Fruit fly (Drosophila melanogaster) whole organism, embryonic: ENCODE results near the gene ida.

Source experiments
- Bgb ChIP-seq: fragments of 200-800 bp; sonication (Bioruptor generic); IDR thresholded peaks from 2 replicates; pipeline ENCODE4 v1.3.6; 2022; ENCODE audit warnings: missing biosample characterization, missing genetic modification characterization; ENCODE audit not compliant: partially characterized antibody
- BtbVII ChIP-seq: fragments of 200-800 bp; sonication (Bioruptor generic); optimal IDR thresholded peaks from 3 replicates; lab custom pipeline; 2017; ENCODE audit warnings: missing biosample characterization, mild to moderate bottlenecking, missing genetic modification characterization
- C15 ChIP-seq: fragments of 200-800 bp; sonication (Bioruptor generic); IDR thresholded peaks from 3 replicates; pipeline ENCODE4 v1.3.6; 2022; ENCODE audit warnings: missing biosample characterization, missing genetic modification characterization
- CG11560 ChIP-seq: fragments of 200-800 bp; sonication (Bioruptor generic); IDR thresholded peaks from 3 replicates; pipeline ENCODE4 v1.3.6; 2022; ENCODE audit warnings: missing biosample characterization, missing genetic modification characterization
- CG12942 ChIP-seq: fragments of 200-800 bp; sonication (Bioruptor generic); optimal IDR thresholded peaks from 3 replicates; lab custom pipeline; 2016; ENCODE audit warnings: missing biosample characterization, missing genetic modification characterization
- CG14441 ChIP-seq: fragments of 200-800 bp; sonication (Bioruptor generic); IDR thresholded peaks from 2 replicates; pipeline ENCODE4 v1.3.6; 2022; ENCODE audit warnings: missing biosample characterization, missing genetic modification characterization
- CG15479 ChIP-seq: fragments of 200-800 bp; sonication (Bioruptor generic); optimal IDR thresholded peaks from 3 replicates; lab custom pipeline; 2019; ENCODE audit warnings: missing biosample characterization, mild to moderate bottlenecking, missing genetic modification characterization, moderate library complexity
- CG2712 ChIP-seq: fragments of 200-800 bp; optimal IDR thresholded peaks from 3 replicates; lab custom pipeline; 2019; ENCODE audit warnings: missing biosample characterization, mild to moderate bottlenecking, missing genetic modification characterization, moderate library complexity
- CG31388 ChIP-seq: fragments of 200-800 bp; sonication (Bioruptor generic); optimal IDR thresholded peaks from 2 replicates; lab custom pipeline; 2016; ENCODE audit warnings: missing biosample characterization, missing genetic modification characterization
- CG32767 ChIP-seq: fragments of 200-800 bp; sonication (Bioruptor generic); IDR thresholded peaks from 2 replicates; pipeline ENCODE4 v1.3.6; 2022; ENCODE audit warnings: missing biosample characterization, missing genetic modification characterization
- CG3281 ChIP-seq: fragments of 200-800 bp; sonication (Bioruptor generic); optimal IDR thresholded peaks from 3 replicates; lab custom pipeline; 2017; ENCODE audit warnings: missing biosample characterization, mild to moderate bottlenecking, missing genetic modification characterization
- CG33213 ChIP-seq: fragments of 200-800 bp; sonication (Bioruptor generic); optimal IDR thresholded peaks from 3 replicates; lab custom pipeline; 2016; ENCODE audit warnings: missing biosample characterization, missing genetic modification characterization
- CG6689 ChIP-seq: fragments of 200-800 bp; sonication (Bioruptor generic); IDR thresholded peaks from 2 replicates; pipeline ENCODE4 v1.3.6; 2022; ENCODE audit warnings: missing biosample characterization, missing genetic modification characterization
- CG6854 ChIP-seq: fragments of 200-800 bp; sonication (Bioruptor generic); optimal IDR thresholded peaks from 3 replicates; lab custom pipeline; 2017; ENCODE audit warnings: missing biosample characterization, mild to moderate bottlenecking, missing genetic modification characterization
- CG7839 ChIP-seq: fragments of 200-800 bp; sonication (Bioruptor generic); optimal IDR thresholded peaks from 3 replicates; lab custom pipeline; 2018; ENCODE audit warnings: missing biosample characterization, mild to moderate bottlenecking, missing genetic modification characterization, moderate library complexity
- Dll ChIP-seq: fragments of 200-800 bp; sonication (Bioruptor generic); IDR thresholded peaks from 4 replicates; pipeline ENCODE4 v1.3.6; 2022; ENCODE audit warnings: missing biosample characterization, missing genetic modification characterization; ENCODE audit not compliant: partially characterized antibody
- Fer3 ChIP-seq: fragments of 200-800 bp; sonication (Bioruptor generic); optimal IDR thresholded peaks from 2 replicates; lab custom pipeline; 2018; ENCODE audit warnings: missing biosample characterization, mild to moderate bottlenecking, missing genetic modification characterization, moderate library complexity
- Gsc ChIP-seq: fragments of 200-800 bp; sonication (Bioruptor generic); IDR thresholded peaks from 2 replicates; pipeline ENCODE4 v1.3.6; 2022; ENCODE audit warnings: missing biosample characterization, missing genetic modification characterization
- Hsf ChIP-seq: fragments of 200-800 bp; sonication (Bioruptor generic); optimal IDR thresholded peaks from 3 replicates; lab custom pipeline; 2016; ENCODE audit warnings: missing biosample characterization, missing genetic modification characterization
- NC2α ChIP-seq: fragments of 200-800 bp; sonication (Bioruptor generic); optimal IDR thresholded peaks from 2 replicates; lab custom pipeline; 2016; ENCODE audit warnings: missing biosample characterization, missing genetic modification characterization
- NC2β ChIP-seq: fragments of 200-800 bp; sonication (Bioruptor generic); optimal IDR thresholded peaks from 2 replicates; lab custom pipeline; 2016; ENCODE audit warnings: missing biosample characterization, missing genetic modification characterization
- Nf-YB ChIP-seq: fragments of 200-800 bp; sonication (Bioruptor generic); optimal IDR thresholded peaks from 3 replicates; lab custom pipeline; 2019; ENCODE audit warnings: missing biosample characterization, mild to moderate bottlenecking, missing genetic modification characterization, moderate library complexity
- Oli ChIP-seq: fragments of 200-800 bp; sonication (Bioruptor generic); optimal IDR thresholded peaks from 2 replicates; lab custom pipeline; 2018; ENCODE audit warnings: missing biosample characterization, mild to moderate bottlenecking, missing genetic modification characterization, moderate library complexity
- Poxn ChIP-seq: fragments of 200-800 bp; sonication (Bioruptor generic); IDR thresholded peaks from 2 replicates; pipeline ENCODE4 v1.3.6; 2022; ENCODE audit warnings: missing biosample characterization, missing genetic modification characterization
- Ravus ChIP-seq: fragments of 200-800 bp; sonication (Bioruptor generic); IDR thresholded peaks from 2 replicates; pipeline ENCODE4 v1.3.6; 2022; ENCODE audit warnings: missing biosample characterization, missing genetic modification characterization
- Sry-β ChIP-seq: fragments of 200-800 bp; sonication (Bioruptor generic); optimal IDR thresholded peaks from 2 replicates; lab custom pipeline; 2018; ENCODE audit warnings: missing biosample characterization, mild to moderate bottlenecking, missing genetic modification characterization, moderate library complexity
- Taf1 ChIP-seq: fragments of 200-800 bp; sonication (Bioruptor generic); IDR thresholded peaks from 2 replicates; pipeline ENCODE4 v1.3.6; 2022; ENCODE audit warnings: missing biosample characterization, missing genetic modification characterization
- al ChIP-seq: fragments of 200-800 bp; sonication (Bioruptor generic); IDR thresholded peaks from 2 replicates; pipeline ENCODE4 v1.3.6; 2022; ENCODE audit warnings: missing biosample characterization, missing genetic modification characterization
- amos ChIP-seq: fragments of 200-800 bp; sonication (Bioruptor generic); IDR thresholded peaks from 2 replicates; pipeline ENCODE4 v1.3.6; 2022; ENCODE audit warnings: missing biosample characterization, missing genetic modification characterization; ENCODE audit not compliant: partially characterized antibody
- ase ChIP-seq: fragments of 200-800 bp; sonication (Bioruptor generic); IDR thresholded peaks from 3 replicates; pipeline ENCODE4 v1.3.6; 2022; ENCODE audit warnings: missing biosample characterization, missing genetic modification characterization
- az2 ChIP-seq: fragments of 200-800 bp; sonication (Bioruptor generic); optimal IDR thresholded peaks from 3 replicates; lab custom pipeline; 2016; ENCODE audit warnings: missing biosample characterization, missing genetic modification characterization
- btn ChIP-seq: fragments of 200-800 bp; sonication (Bioruptor generic); optimal IDR thresholded peaks from 2 replicates; lab custom pipeline; 2016; ENCODE audit warnings: missing biosample characterization, missing genetic modification characterization
- chm ChIP-seq: fragments of 200-800 bp; sonication (Bioruptor generic); IDR thresholded peaks from 2 replicates; pipeline ENCODE4 v1.3.6; 2022; ENCODE audit warnings: missing biosample characterization, missing genetic modification characterization
- dimm ChIP-seq: fragments of 200-800 bp; sonication (Bioruptor generic); IDR thresholded peaks from 2 replicates; pipeline ENCODE4 v1.3.6; 2022; ENCODE audit warnings: missing biosample characterization, missing genetic modification characterization
- dpn ChIP-seq, 2 experiments: fragments of 200-800 bp; sonication (Bioruptor generic); optimal IDR thresholded peaks; 3 replicates each; lab custom pipeline; 2016; ENCODE audit warnings: missing biosample characterization in 2 of 2, missing genetic modification characterization in 2 of 2
- fd64A ChIP-seq: fragments of 200-800 bp; sonication (Bioruptor generic); optimal IDR thresholded peaks from 3 replicates; lab custom pipeline; 2018; ENCODE audit warnings: missing biosample characterization, mild to moderate bottlenecking, missing genetic modification characterization
- fu2 ChIP-seq: fragments of 200-800 bp; sonication (Bioruptor generic); optimal IDR thresholded peaks from 2 replicates; lab custom pipeline; 2016; ENCODE audit warnings: missing biosample characterization, missing genetic modification characterization
- gem ChIP-seq: fragments of 200-800 bp; sonication (Bioruptor generic); optimal IDR thresholded peaks from 2 replicates; lab custom pipeline; 2019; ENCODE audit warnings: missing biosample characterization, mild to moderate bottlenecking, missing genetic modification characterization, moderate library complexity
- insv ChIP-seq, 2 experiments: fragments of 200-800 bp; sonication (Bioruptor generic); optimal IDR thresholded peaks; 3 replicates each; lab custom pipeline; 2016 to 2018; ENCODE audit warnings: missing biosample characterization in 2 of 2, missing genetic modification characterization in 2 of 2
- kni ChIP-seq: fragments of 200-800 bp; sonication (Bioruptor generic); optimal IDR thresholded peaks from 3 replicates; lab custom pipeline; 2017; ENCODE audit warnings: mild to moderate bottlenecking, missing biosample characterization, missing genetic modification reagents, missing genetic modification characterization
- luna ChIP-seq: fragments of 200-800 bp; sonication (Bioruptor generic); optimal IDR thresholded peaks from 2 replicates; lab custom pipeline; 2016; ENCODE audit warnings: missing biosample characterization, missing genetic modification characterization
- nau ChIP-seq: fragments of 200-800 bp; sonication (Bioruptor generic); optimal IDR thresholded peaks from 3 replicates; lab custom pipeline; 2017; ENCODE audit warnings: missing biosample characterization, mild to moderate bottlenecking, missing genetic modification characterization, missing genetic modification reagents
- oc ChIP-seq: fragments of 200-800 bp; sonication (Bioruptor generic); optimal IDR thresholded peaks from 2 replicates; lab custom pipeline; 2018; ENCODE audit warnings: missing biosample characterization, mild to moderate bottlenecking, missing genetic modification characterization, moderate library complexity
- prd ChIP-seq, 3 experiments: fragments of >200 bp in 2 of 3; fragments of 200-800 bp in 1 of 3; sonication (Bioruptor generic) in 1 of 3; optimal IDR thresholded peaks in 2 of 3; IDR thresholded peaks in 1 of 3; 2 replicates in 2 of 3; 3 replicates in 1 of 3; pipeline versions ENCODE4 v1.3.6 to Lab custom; 2017 to 2022; ENCODE audit warnings: missing biosample characterization in 1 of 3, missing genetic modification characterization in 1 of 3
- repo ChIP-seq: fragments of 200-800 bp; sonication (Bioruptor generic); optimal IDR thresholded peaks from 2 replicates; lab custom pipeline; 2016; ENCODE audit warnings: missing biosample characterization, missing genetic modification characterization
- schlank ChIP-seq: fragments of 200-800 bp; sonication (Bioruptor generic); optimal IDR thresholded peaks from 2 replicates; lab custom pipeline; 2018; ENCODE audit warnings: missing biosample characterization, mild to moderate bottlenecking, missing genetic modification characterization
- sens-2 ChIP-seq: fragments of 200-800 bp; sonication (Bioruptor generic); IDR thresholded peaks from 2 replicates; pipeline ENCODE4 v1.3.6; 2022; ENCODE audit warnings: missing biosample characterization, missing genetic modification characterization
- sqz ChIP-seq: fragments of 200-800 bp; sonication (Bioruptor generic); optimal IDR thresholded peaks from 3 replicates; lab custom pipeline; 2018; ENCODE audit warnings: missing biosample characterization, mild to moderate bottlenecking, missing genetic modification characterization
- twi ChIP-seq: fragments of 200-800 bp; optimal IDR thresholded peaks from 2 replicates; lab custom pipeline; 2019; ENCODE audit warnings: missing biosample characterization, mild to moderate bottlenecking, missing genetic modification characterization, moderate library complexity
- tx ChIP-seq: fragments of 200-800 bp; sonication (Bioruptor generic); optimal IDR thresholded peaks from 2 replicates; lab custom pipeline; 2016; ENCODE audit warnings: missing biosample characterization, missing genetic modification characterization

Gene ida

DNA sequence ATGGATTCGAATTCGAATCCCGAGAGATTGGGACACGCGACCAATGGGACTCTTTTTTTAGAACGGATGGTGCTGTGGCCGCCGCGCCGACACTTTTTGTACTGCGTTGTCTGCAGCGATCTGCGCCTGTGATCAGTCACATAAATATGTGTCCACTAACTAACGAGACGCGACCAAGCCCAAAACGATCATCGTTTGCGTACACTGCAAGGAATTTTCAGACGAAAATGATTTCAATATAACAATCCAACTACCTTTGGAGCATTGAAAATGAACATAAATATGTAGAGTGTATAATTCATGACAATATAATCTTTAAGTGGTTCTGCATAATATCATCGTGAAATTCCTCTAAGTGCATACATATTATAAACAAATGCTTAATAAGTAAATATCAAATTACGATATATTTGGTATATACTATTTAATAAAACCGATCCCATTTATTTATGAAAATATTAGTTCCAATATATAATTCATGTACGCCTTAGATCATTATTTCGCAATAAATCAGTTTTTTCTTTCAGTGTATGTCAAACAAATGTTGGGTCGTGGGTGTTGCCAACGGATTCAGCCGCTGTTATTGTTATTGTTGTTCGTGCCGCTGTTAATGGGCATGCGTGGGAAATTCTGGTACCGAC, 30.5 kb downstream of the ida start, which contains the start of gene Eip63F-1 (continued):
- TF ChIP-seq CG15479 (GFP tag; lab: Kevin White, UChicago) (no peak), NC2α (no peak), luna (no peak), fu2 (GFP tag; lab: Kevin White, UChicago) (no peak), CG7839 (tag; lab: Kevin White, UChicago) (peak; percentile 40), twi (peak; percentile 30), Hsf (GFP tag; lab: Kevin White, UChicago) (peak; percentile 38), schlank (tag; lab: Kevin White, UChicago) (no peak), kni (GFP tag; lab: Kevin White, UChicago) (no peak), amos (no peak), Taf1 (GFP tag; lab: Robert Waterston, UW) (no peak), Bgb (GFP tag; lab: Robert Waterston, UW) (no peak), Dll (GFP tag; lab: Robert Waterston, UW) (no peak), tx (GFP tag; lab: Kevin White, UChicago) (no peak), C15 (GFP tag; lab: Robert Waterston, UW) (no peak), CG33213 (GFP tag; lab: Kevin White, UChicago) (no peak), nau (GFP tag; lab: Kevin White, UChicago) (peak; percentile 39), CG3281 (GFP tag; lab: Kevin White, UChicago) (peak; percentile 82), CG12942 (GFP tag; lab: Kevin White, UChicago) (peak; percentile 42), oc (tag; lab: Kevin White, UChicago) (no peak), Nf-YB (GFP tag; lab: Kevin White, UChicago) (peak; percentile 52), repo (GFP tag; lab: Kevin White, UChicago) (no peak), Oli (tag; lab: Kevin White, UChicago) (peak; percentile 78), al (GFP tag; lab: Robert Waterston, UW) (peak; percentile 54; the same call in 1 of the 2 replicates), sens-2 (no peak), dpn (GFP tag; optimal IDR thresholded peaks at IDR 0.05; lab: Kevin White, UChicago) (peak in 1 of 2 experiments; percentile 62), fd64A (GFP tag; lab: Kevin White, UChicago) (no peak), NC2β (GFP tag; lab: Kevin White, UChicago) (no peak), Fer3 (tag; lab: Kevin White, UChicago) (peak; percentile 61), gem (tag; lab: Kevin White, UChicago) (peak; percentile 82), CG6854 (GFP tag; lab: Kevin White, UChicago) (no peak), btn (no peak), prd (optimal IDR thresholded peaks at IDR 0.05; lab: Kevin White, UChicago) (no peak), prd (GFP tag; IDR thresholded peaks at IDR 0.05; lab: Robert Waterston, UW) (0 out of 3 replicates have a peak, but pooled peaks have one; percentile 12), CG32767 (GFP tag; lab: Robert Waterston, UW) (peak; percentile 24; the same call in 1 of the 2 replicates), CG6689 (GFP tag; lab: Robert Waterston, UW) (peak; percentile 27; the same call in 1 of the 2 replicates), az2 (GFP tag; lab: Kevin White, UChicago) (peak; percentile 45), Ravus (GFP tag; lab: Robert Waterston, UW) (peak; percentile 12; the same call in 1 of the 2 replicates), Gsc (GFP tag; lab: Robert Waterston, UW) (no peak), CG11560 (no peak), sqz (GFP tag; lab: Kevin White, UChicago) (no peak), dimm (GFP tag; lab: Robert Waterston, UW) (no peak), CG2712 (peak; percentile 69), Sry-β (no peak), CG14441 (GFP tag; lab: Robert Waterston, UW) (no peak), CG31388 (GFP tag; lab: Kevin White, UChicago) (no peak), chm (GFP tag; lab: Robert Waterston, UW) (no peak), insv (GFP tag; optimal IDR thresholded peaks at IDR 0.05; lab: Kevin White, UChicago) (no peak), ase (GFP tag; lab: Robert Waterston, UW) (0 out of 3 replicates have a peak, but pooled peaks have one; percentile 13), BtbVII (peak; percentile 43), Poxn (GFP tag; lab: Robert Waterston, UW) (0 out of 2 replicates have a peak, but pooled peaks have one; percentile 7)
